Fruit fly (Drosophila melanogaster) whole organism, prepupa: Measurements from ENCODE around the gene CG31176.
A peak's percentile ranks its signal among the peaks of the same experiment; 100 is the strongest.

ENCODE experiments used
- Blimp-1 ChIP-seq: fragments of 200-800 bp; sonication (Bioruptor generic); optimal IDR thresholded peaks from 3 replicates; lab custom pipeline; 2017; ENCODE audit warnings: missing biosample characterization, missing genetic modification characterization, mild to moderate bottlenecking, moderate library complexity, missing genetic modification reagents
- CG11762 ChIP-seq: fragments of 200-800 bp; sonication (Bioruptor generic); optimal IDR thresholded peaks from 3 replicates; lab custom pipeline; 2016; ENCODE audit warnings: missing biosample characterization, missing genetic modification characterization; ENCODE audit not compliant: insufficient read depth
- CG11902 ChIP-seq: fragments of 200-800 bp; sonication (Bioruptor generic); optimal IDR thresholded peaks from 3 replicates; lab custom pipeline; 2016; ENCODE audit warnings: missing biosample characterization, missing genetic modification characterization
- CG15336 ChIP-seq: fragments of 200-800 bp; sonication (Bioruptor generic); IDR thresholded peaks from 2 replicates; pipeline ENCODE4 v1.3.6; 2022; ENCODE audit warnings: missing biosample characterization, missing genetic modification characterization
- CG1621 ChIP-seq: fragments of 200-800 bp; sonication (Bioruptor generic); optimal IDR thresholded peaks from 3 replicates; lab custom pipeline; 2018; ENCODE audit warnings: missing biosample characterization, mild to moderate bottlenecking, missing genetic modification characterization
- CG31627 ChIP-seq: fragments of 200-800 bp; sonication (Bioruptor generic); optimal IDR thresholded peaks from 3 replicates; lab custom pipeline; 2016; ENCODE audit warnings: missing biosample characterization, missing genetic modification characterization
- CG32006 ChIP-seq: fragments of 200-800 bp; sonication (Bioruptor generic); optimal IDR thresholded peaks from 3 replicates; lab custom pipeline; 2017; ENCODE audit warnings: missing biosample characterization, mild to moderate bottlenecking, missing genetic modification characterization
- CG34406 ChIP-seq: fragments of 200-800 bp; sonication (Bioruptor generic); optimal IDR thresholded peaks from 3 replicates; lab custom pipeline; 2016; ENCODE audit warnings: missing biosample characterization, missing genetic modification characterization
- CG3919 ChIP-seq: fragments of 200-800 bp; sonication (Bioruptor generic); optimal IDR thresholded peaks from 3 replicates; lab custom pipeline; 2016; ENCODE audit warnings: missing biosample characterization, missing genetic modification characterization
- CG6163 ChIP-seq: fragments of 200-800 bp; sonication (Bioruptor generic); IDR thresholded peaks from 3 replicates; pipeline ENCODE4 v1.3.6; 2022; ENCODE audit warnings: missing biosample characterization, missing genetic modification characterization
- CG6276 ChIP-seq: fragments of 200-800 bp; sonication (Bioruptor generic); optimal IDR thresholded peaks from 2 replicates; lab custom pipeline; 2017; ENCODE audit warnings: missing biosample characterization, mild to moderate bottlenecking, missing genetic modification characterization
- CG6792 ChIP-seq: fragments of 200-800 bp; sonication (Bioruptor generic); optimal IDR thresholded peaks from 3 replicates; lab custom pipeline; 2016; ENCODE audit warnings: missing biosample characterization, missing genetic modification characterization
- CG6808 ChIP-seq: fragments of 200-800 bp; sonication (Bioruptor generic); optimal IDR thresholded peaks from 3 replicates; lab custom pipeline; 2017; ENCODE audit warnings: missing biosample characterization, missing genetic modification characterization, mild to moderate bottlenecking, moderate library complexity, missing genetic modification reagents
- CG6854 ChIP-seq: fragments of 200-800 bp; sonication (Bioruptor generic); optimal IDR thresholded peaks from 2 replicates; lab custom pipeline; 2017; ENCODE audit warnings: missing biosample characterization, mild to moderate bottlenecking, missing genetic modification characterization
- CG7368 ChIP-seq: fragments of 200-800 bp; sonication (Bioruptor generic); optimal IDR thresholded peaks from 3 replicates; lab custom pipeline; 2016; ENCODE audit warnings: missing biosample characterization, missing genetic modification characterization
- CG8119 ChIP-seq: fragments of 200-800 bp; sonication (Bioruptor generic); IDR thresholded peaks from 3 replicates; pipeline ENCODE4 v1.3.6; 2022; ENCODE audit warnings: missing biosample characterization, missing genetic modification characterization
- CG8319 ChIP-seq: fragments of 200-800 bp; sonication (Bioruptor generic); optimal IDR thresholded peaks from 3 replicates; lab custom pipeline; 2016; ENCODE audit warnings: missing biosample characterization, missing genetic modification characterization
- CG8632 ChIP-seq: fragments of 200-800 bp; sonication (Bioruptor generic); optimal IDR thresholded peaks from 3 replicates; lab custom pipeline; 2016; ENCODE audit warnings: missing biosample characterization, missing genetic modification characterization
- CG9139 ChIP-seq: fragments of 200-800 bp; sonication (Bioruptor generic); optimal IDR thresholded peaks from 3 replicates; lab custom pipeline; 2017; ENCODE audit warnings: missing biosample characterization, mild to moderate bottlenecking, missing genetic modification characterization
- Eip75B ChIP-seq: fragments of 200-800 bp; sonication (Bioruptor generic); optimal IDR thresholded peaks from 3 replicates; lab custom pipeline; 2016; ENCODE audit warnings: missing biosample characterization, missing genetic modification characterization
- Eip78C ChIP-seq: fragments of 200-800 bp; sonication (Bioruptor generic); peaks from one replicate; lab custom pipeline; 2016; ENCODE audit warnings: missing biosample characterization, missing genetic modification characterization
- Gug ChIP-seq: fragments of 200-800 bp; sonication (Bioruptor generic); IDR thresholded peaks from 2 replicates; pipeline ENCODE4 v1.3.6; 2022; ENCODE audit warnings: missing biosample characterization, missing genetic modification characterization
- Hr38 ChIP-seq: sonication (Bioruptor generic); optimal IDR thresholded peaks from 2 replicates; lab custom pipeline; 2016; ENCODE audit warnings: missing biosample characterization, missing genetic modification characterization
- Hr39 ChIP-seq: fragments of 200-800 bp; sonication (Bioruptor generic); optimal IDR thresholded peaks from 2 replicates; lab custom pipeline; 2016; ENCODE audit warnings: missing biosample characterization, missing genetic modification characterization
- Lpt ChIP-seq: fragments of 200-800 bp; sonication (Bioruptor generic); optimal IDR thresholded peaks from 3 replicates; lab custom pipeline; 2016; ENCODE audit warnings: missing biosample characterization, missing genetic modification characterization
- OdsH ChIP-seq: fragments of 200-800 bp; sonication (Bioruptor generic); optimal IDR thresholded peaks from 3 replicates; lab custom pipeline; 2016; ENCODE audit warnings: missing biosample characterization, missing genetic modification characterization
- Sox102F ChIP-seq: fragments of 200-800 bp; sonication (Bioruptor generic); optimal IDR thresholded peaks from 2 replicates; lab custom pipeline; 2016; ENCODE audit warnings: missing biosample characterization, mild to moderate bottlenecking, missing genetic modification characterization
- acj6 ChIP-seq: fragments of 200-800 bp; sonication (Bioruptor generic); optimal IDR thresholded peaks from 3 replicates; lab custom pipeline; 2016; ENCODE audit warnings: missing biosample characterization, missing genetic modification characterization
- cyc ChIP-seq: fragments of 200-800 bp; sonication (Bioruptor generic); optimal IDR thresholded peaks from 3 replicates; lab custom pipeline; 2016; ENCODE audit warnings: missing biosample characterization, missing genetic modification characterization
- dac ChIP-seq: fragments of 200-800 bp; sonication (Bioruptor generic); optimal IDR thresholded peaks from 2 replicates; lab custom pipeline; 2017; ENCODE audit warnings: missing biosample characterization, mild to moderate bottlenecking, missing genetic modification characterization
- dsx ChIP-seq: fragments of 200-800 bp; optimal IDR thresholded peaks from 3 replicates; lab custom pipeline; 2019; ENCODE audit warnings: missing biosample characterization, mild to moderate bottlenecking, missing genetic modification characterization, moderate library complexity; ENCODE audit not compliant: poor library complexity, severe bottlenecking
- esn ChIP-seq: fragments of 200-800 bp; sonication (Bioruptor generic); optimal IDR thresholded peaks from 2 replicates; lab custom pipeline; 2016; ENCODE audit warnings: missing biosample characterization, mild to moderate bottlenecking, missing genetic modification characterization, moderate library complexity
- fkh ChIP-seq: fragments of 200-800 bp; sonication (Bioruptor generic); optimal IDR thresholded peaks from 3 replicates; lab custom pipeline; 2017; ENCODE audit warnings: missing biosample characterization, mild to moderate bottlenecking, missing genetic modification characterization, moderate library complexity
- salr ChIP-seq, 2 experiments: fragments of 200-800 bp; sonication (Bioruptor generic); optimal IDR thresholded peaks; 3 replicates each; lab custom pipeline; 2016 to 2018; ENCODE audit warnings: missing biosample characterization in 2 of 2, missing genetic modification characterization in 2 of 2, mild to moderate bottlenecking in 1 of 2
- spab ChIP-seq: fragments of 200-800 bp; sonication (Bioruptor generic); optimal IDR thresholded peaks from 2 replicates; lab custom pipeline; 2017; ENCODE audit warnings: missing biosample characterization, mild to moderate bottlenecking, missing genetic modification characterization, missing genetic modification reagents
- ss ChIP-seq, 2 experiments: fragments of 200-800 bp; sonication (Bioruptor generic); optimal IDR thresholded peaks; 2 replicates in 1 of 2; 3 replicates in 1 of 2; lab custom pipeline; 2017 to 2018; ENCODE audit warnings: mild to moderate bottlenecking in 2 of 2, missing biosample characterization in 2 of 2, missing genetic modification characterization in 2 of 2, moderate library complexity in 1 of 2
- svp ChIP-seq: fragments of 200-800 bp; sonication (Bioruptor generic); peaks from one replicate; lab custom pipeline; 2016; ENCODE audit warnings: missing biosample characterization, missing genetic modification characterization
- vri ChIP-seq: fragments of 200-800 bp; sonication (Bioruptor generic); optimal IDR thresholded peaks from 3 replicates; lab custom pipeline; 2016; ENCODE audit warnings: missing biosample characterization, mild to moderate bottlenecking, missing genetic modification characterization

CG31176 gene

DNA sequence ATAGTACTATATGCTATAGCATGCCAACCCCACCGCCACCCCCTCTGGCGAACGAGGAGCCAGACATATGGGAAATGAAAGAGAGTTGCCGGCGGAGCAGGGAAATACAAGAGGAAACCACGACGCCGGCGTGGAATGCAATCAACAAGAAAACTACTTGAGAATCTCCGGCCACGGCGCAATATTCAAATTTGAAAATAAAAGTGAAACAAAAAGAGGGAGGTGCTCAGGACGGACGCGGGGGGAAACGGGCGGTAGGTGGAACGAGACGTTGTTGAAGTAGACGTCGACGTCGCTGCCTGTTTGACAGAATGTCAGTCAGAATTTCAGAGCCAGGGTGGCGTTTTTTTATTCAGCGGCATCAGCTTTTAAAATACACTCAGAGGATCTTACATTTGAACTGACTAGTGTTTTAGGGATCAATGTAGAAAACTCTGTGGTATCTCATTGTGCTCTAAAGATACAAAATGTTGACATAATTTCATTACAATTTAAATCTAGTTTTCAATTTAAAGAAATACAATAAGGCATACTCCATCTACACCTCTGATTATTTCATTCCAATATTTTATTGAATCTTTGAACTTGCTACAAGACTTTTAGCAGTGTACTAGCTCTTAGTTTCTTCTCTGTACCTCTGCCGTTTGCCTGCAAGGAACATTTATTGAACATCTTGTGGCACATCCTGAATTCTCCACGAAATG lies 83.3 kb downstream of the CG31176 start (continued):
- peak; percentile 6 for TF ChIP-seq acj6 (GFP tag; lab: Kevin White, UChicago)
- no peak for TF ChIP-seq CG11902 (GFP tag; lab: Kevin White, UChicago)
- peak; percentile 23 for TF ChIP-seq Hr39 (GFP tag; lab: Kevin White, UChicago)
- peak; percentile 4 for TF ChIP-seq cyc (GFP tag; lab: Kevin White, UChicago)
- peak; percentile 87 for TF ChIP-seq Eip78C (GFP tag; lab: Kevin White, UChicago)
- TF ChIP-seq svp (GFP tag; lab: Kevin White, UChicago) = no peak
- peak; percentile 13 for TF ChIP-seq Eip75B (GFP tag; lab: Kevin White, UChicago)
- TF ChIP-seq dac (GFP tag; lab: Kevin White, UChicago) = no peak
- TF ChIP-seq esn (GFP tag; lab: Kevin White, UChicago) = peak; percentile 50
- TF ChIP-seq, all 60 proteins: peak for 28

DNA sequence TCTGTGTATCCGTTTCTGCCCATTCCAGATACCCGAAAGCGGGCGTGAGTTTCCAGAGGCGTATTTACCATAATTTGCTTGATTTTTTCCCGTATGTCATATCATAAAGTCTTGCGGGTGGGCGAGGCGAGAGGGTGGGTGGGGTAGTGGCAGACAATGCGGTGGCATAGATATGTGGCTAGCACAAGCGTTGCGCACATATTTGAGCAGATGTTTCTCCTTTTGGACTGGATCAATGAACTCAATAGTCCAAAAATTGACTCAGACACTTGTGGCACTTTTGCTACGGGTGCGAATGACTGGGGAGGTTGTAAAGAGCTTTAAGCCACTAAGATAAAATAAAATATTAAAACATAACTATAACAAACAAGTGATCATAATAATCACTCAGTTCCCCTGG lies 84.3 kb downstream of the CG31176 start:
- TF ChIP-seq fkh = peak; percentile 85
- no peak for TF ChIP-seq OdsH (GFP tag; lab: Kevin White, UChicago)
- TF ChIP-seq CG31627 = no peak
- TF ChIP-seq svp (GFP tag; lab: Kevin White, UChicago) = no peak
- TF ChIP-seq Eip78C (GFP tag; lab: Kevin White, UChicago) = peak; percentile 9

DNA sequence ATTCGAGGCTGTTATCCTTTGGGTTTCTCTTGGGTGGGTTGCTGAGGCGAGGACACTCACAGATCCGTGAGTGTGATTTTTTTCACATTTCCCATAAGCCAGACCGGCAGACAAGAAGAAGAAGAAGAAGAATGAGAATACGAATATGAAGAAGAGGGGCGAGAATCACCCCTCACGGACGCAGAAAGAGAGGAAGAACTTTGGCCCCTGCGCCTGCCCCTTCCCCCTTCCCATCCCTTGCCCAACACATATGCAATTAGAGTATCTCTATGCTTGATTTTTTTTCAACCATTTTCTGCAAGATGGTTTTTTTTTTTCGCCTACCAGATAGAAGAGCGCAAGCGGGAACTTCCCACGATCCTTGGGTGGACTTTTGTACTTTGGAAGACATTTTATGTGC lies 84.8 kb downstream of the CG31176 start:
- TF ChIP-seq salr (GFP tag; optimal IDR thresholded peaks at IDR 0.05; lab: Kevin White, UChicago) = peak in 1 of 2 experiments; percentile 9
- peak; percentile 79 to 81 for TF ChIP-seq ss (GFP tag; optimal IDR thresholded peaks at IDR 0.05; lab: Kevin White, UChicago)
- TF ChIP-seq Gug (GFP tag; lab: Robert Waterston, UW) = no peak
- TF ChIP-seq CG8119 = peak; percentile 27; the same call in 1 of the 3 replicates
- TF ChIP-seq CG1621 (tag; lab: Kevin White, UChicago) = peak; percentile 40
- no peak for TF ChIP-seq dsx (GFP tag; lab: Kevin White, UChicago)
- TF ChIP-seq spab (GFP tag; lab: Kevin White, UChicago) = peak; percentile 62
- peak; percentile 67 for TF ChIP-seq CG6808 (GFP tag; lab: Kevin White, UChicago)
- no peak for TF ChIP-seq CG32006 (GFP tag; lab: Kevin White, UChicago)
- TF ChIP-seq CG15336 = no peak
- TF ChIP-seq CG9139 (GFP tag; lab: Kevin White, UChicago) = peak; percentile 70

DNA sequence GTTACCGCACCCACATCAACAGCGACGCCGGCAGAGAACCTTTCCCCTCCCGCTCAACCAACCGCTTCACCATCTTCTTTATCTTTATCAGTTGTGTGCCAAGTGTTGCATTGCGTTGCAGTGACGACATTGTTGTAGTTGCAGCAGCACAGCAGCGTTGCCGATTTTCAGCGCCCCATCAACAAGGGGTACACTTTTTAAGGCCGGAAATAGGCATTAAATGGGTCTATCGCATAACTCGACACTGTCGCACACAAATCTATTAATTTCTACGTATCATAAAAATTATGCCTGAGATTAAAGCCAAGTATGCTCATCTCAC lies 85.7 kb downstream of the CG31176 start:
- TF ChIP-seq CG6854 (GFP tag; lab: Kevin White, UChicago) (no peak), vri (GFP tag; lab: Kevin White, UChicago) (peak; percentile 83), dsx (GFP tag; lab: Kevin White, UChicago) (peak; percentile 96)
- TF ChIP-seq, all 60 proteins: peak for 2

DNA sequence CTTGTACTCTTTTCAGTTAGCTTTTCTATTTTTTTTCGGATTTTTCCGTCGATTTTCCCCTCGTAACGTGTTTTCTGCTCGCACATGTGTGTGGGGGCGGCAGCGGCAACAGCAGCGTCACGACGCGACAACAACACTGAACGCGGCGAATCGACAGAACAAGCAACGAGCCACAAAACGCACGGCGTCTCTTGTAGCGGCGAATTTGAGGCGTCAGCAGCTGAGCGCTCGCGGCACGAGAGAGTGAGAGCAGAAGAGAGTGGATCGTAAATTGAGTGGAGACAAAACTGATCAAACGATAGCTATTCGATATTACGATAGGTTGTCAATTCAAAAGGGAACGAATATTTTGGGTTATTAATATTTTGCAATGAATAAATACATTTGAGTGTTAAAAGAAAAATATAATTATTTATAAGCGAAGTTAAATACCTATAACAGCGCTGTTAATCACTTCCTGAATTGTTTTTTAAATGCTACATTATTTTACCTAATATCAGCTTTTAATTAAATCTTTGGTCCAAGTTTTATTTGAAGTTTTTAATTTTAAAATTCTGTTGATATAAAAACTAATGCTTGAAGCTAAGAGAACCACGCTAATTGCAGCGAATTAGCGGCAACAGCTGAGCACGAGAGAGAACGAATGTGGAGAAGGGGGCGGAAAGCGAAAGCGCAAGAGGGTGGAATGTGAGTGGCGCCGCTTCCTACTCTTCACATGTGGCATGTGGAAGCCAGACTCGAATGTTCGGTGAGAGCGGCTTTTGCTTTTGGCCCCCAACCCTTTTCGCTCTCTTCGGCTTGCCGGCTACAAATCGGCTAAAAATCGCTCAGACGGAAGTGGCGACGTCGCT lies 86.3 kb downstream of the CG31176 start:
- peak; percentile 17 for TF ChIP-seq Hr39 (GFP tag; lab: Kevin White, UChicago)
- TF ChIP-seq Eip75B (GFP tag; lab: Kevin White, UChicago) = peak; percentile 37
- TF ChIP-seq acj6 (GFP tag; lab: Kevin White, UChicago) = peak; percentile 60
- no peak for TF ChIP-seq CG15336
- peak; percentile 58 for TF ChIP-seq esn (GFP tag; lab: Kevin White, UChicago)
- peak; percentile 41 for TF ChIP-seq CG11762 (GFP tag; lab: Kevin White, UChicago)
- TF ChIP-seq CG9139 (GFP tag; lab: Kevin White, UChicago) = peak; percentile 47
- TF ChIP-seq Hr38 (GFP tag; lab: Kevin White, UChicago) = no peak
- TF ChIP-seq CG32006 (GFP tag; lab: Kevin White, UChicago) = peak; percentile 80
- TF ChIP-seq CG6792 (GFP tag; lab: Kevin White, UChicago) = peak; percentile 11
- peak; percentile 37 for TF ChIP-seq CG34406 (GFP tag; lab: Kevin White, UChicago)
- peak; percentile 1 for TF ChIP-seq CG6276 (GFP tag; lab: Kevin White, UChicago)
- no peak for TF ChIP-seq CG8319 (GFP tag; lab: Kevin White, UChicago)
- peak; percentile 71 for TF ChIP-seq CG6854 (GFP tag; lab: Kevin White, UChicago)
- no peak for TF ChIP-seq CG6163 (GFP tag; lab: Robert Waterston, UW)
- peak; percentile 37 to 70 for TF ChIP-seq ss (GFP tag; optimal IDR thresholded peaks at IDR 0.05; lab: Kevin White, UChicago)
- peak; percentile 55 for TF ChIP-seq Sox102F (GFP tag; lab: Kevin White, UChicago)
- TF ChIP-seq cyc (GFP tag; lab: Kevin White, UChicago) = peak; percentile 7
- peak; percentile 89 for TF ChIP-seq Eip78C (GFP tag; lab: Kevin White, UChicago)
- TF ChIP-seq Blimp-1 (GFP tag; lab: Kevin White, UChicago) = peak; percentile 88
- peak; percentile 28 for TF ChIP-seq CG3919 (GFP tag; lab: Kevin White, UChicago)
- TF ChIP-seq Lpt (GFP tag; lab: Kevin White, UChicago) = peak; percentile 50
- TF ChIP-seq Gug (GFP tag; lab: Robert Waterston, UW) = no peak
- TF ChIP-seq CG7368 = no peak
- TF ChIP-seq CG8632 (GFP tag; lab: Kevin White, UChicago) = no peak
